Fruit fly (Drosophila melanogaster) whole organism, embryonic: ENCODE results near the gene Acp63F.

Source experiments
- Abd-B ChIP-seq: fragments of 200-800 bp; sonication (Bioruptor generic); optimal IDR thresholded peaks from 2 replicates; lab custom pipeline; 2018; ENCODE audit warnings: missing biosample characterization, mild to moderate bottlenecking, missing genetic modification characterization, moderate library complexity
- Antp ChIP-seq: fragments of 200-800 bp; sonication (Bioruptor generic); optimal IDR thresholded peaks from 3 replicates; lab custom pipeline; 2016; ENCODE audit warnings: missing biosample characterization, missing genetic modification characterization
- B-H2 ChIP-seq: fragments of 200-800 bp; sonication (Bioruptor generic); optimal IDR thresholded peaks from 2 replicates; lab custom pipeline; 2018; ENCODE audit warnings: missing biosample characterization, mild to moderate bottlenecking, missing genetic modification characterization
- Blimp-1 ChIP-seq: fragments of 200-800 bp; sonication (Bioruptor generic); optimal IDR thresholded peaks from 3 replicates; lab custom pipeline; 2018; ENCODE audit warnings: missing biosample characterization, missing genetic modification characterization, mild to moderate bottlenecking, moderate library complexity, missing genetic modification reagents
- CG10267 ChIP-seq: fragments of 200-800 bp; sonication (Bioruptor generic); optimal IDR thresholded peaks from 2 replicates; lab custom pipeline; 2018; ENCODE audit warnings: missing biosample characterization, mild to moderate bottlenecking, missing genetic modification characterization, moderate library complexity
- CG10462 ChIP-seq: fragments of 200-800 bp; sonication (Bioruptor generic); optimal IDR thresholded peaks from 2 replicates; lab custom pipeline; 2016; ENCODE audit warnings: missing biosample characterization, missing genetic modification characterization
- CG11093 ChIP-seq: fragments of 200-800 bp; sonication (Bioruptor generic); IDR thresholded peaks from 3 replicates; pipeline ENCODE4 v1.3.6; 2022; ENCODE audit warnings: missing biosample characterization, missing genetic modification characterization
- CG13424 ChIP-seq: fragments of 200-800 bp; sonication (Bioruptor generic); optimal IDR thresholded peaks from 2 replicates; lab custom pipeline; 2019; ENCODE audit warnings: missing biosample characterization, mild to moderate bottlenecking, missing genetic modification characterization, moderate library complexity
- CG14710 ChIP-seq: fragments of 200-800 bp; sonication (Bioruptor generic); optimal IDR thresholded peaks from 3 replicates; lab custom pipeline; 2019; ENCODE audit warnings: missing biosample characterization, mild to moderate bottlenecking, missing genetic modification characterization, moderate library complexity
- CG15514 ChIP-seq: fragments of 200-800 bp; sonication (Bioruptor generic); optimal IDR thresholded peaks from 3 replicates; lab custom pipeline; 2017; ENCODE audit warnings: missing biosample characterization, missing genetic modification characterization, mild to moderate bottlenecking, moderate library complexity, missing genetic modification reagents
- CG1647 ChIP-seq: fragments of 200-800 bp; sonication (Bioruptor generic); optimal IDR thresholded peaks from 3 replicates; lab custom pipeline; 2016; ENCODE audit warnings: missing biosample characterization, missing genetic modification characterization
- CG18011 ChIP-seq: fragments of 200-800 bp; sonication (Bioruptor generic); optimal IDR thresholded peaks from 2 replicates; lab custom pipeline; 2017; ENCODE audit warnings: missing biosample characterization, missing genetic modification characterization, mild to moderate bottlenecking, moderate library complexity, missing genotype
- CG2712 ChIP-seq: fragments of 200-800 bp; optimal IDR thresholded peaks from 3 replicates; lab custom pipeline; 2019; ENCODE audit warnings: missing biosample characterization, mild to moderate bottlenecking, missing genetic modification characterization, moderate library complexity
- CG3847 ChIP-seq: fragments of 200-800 bp; sonication (Bioruptor generic); IDR thresholded peaks from 2 replicates; pipeline ENCODE4 v1.3.6; 2022; ENCODE audit warnings: missing biosample characterization, missing genetic modification characterization
- CG4360 ChIP-seq: fragments of 200-800 bp; sonication (Bioruptor generic); IDR thresholded peaks from 2 replicates; pipeline ENCODE4 v1.3.6; 2022; ENCODE audit warnings: missing biosample characterization, missing genetic modification characterization
- CG6272 ChIP-seq: fragments of 200-800 bp; sonication (Bioruptor generic); IDR thresholded peaks from 2 replicates; pipeline ENCODE4 v1.3.6; 2022; ENCODE audit warnings: missing biosample characterization, missing genetic modification characterization
- CG8765 ChIP-seq: fragments of 200-800 bp; sonication (Bioruptor generic); IDR thresholded peaks from 2 replicates; pipeline ENCODE4 v1.3.6; 2022; ENCODE audit warnings: missing biosample characterization, missing genetic modification characterization
- CG9437 ChIP-seq: fragments of 200-800 bp; sonication (Bioruptor generic); optimal IDR thresholded peaks from 2 replicates; lab custom pipeline; 2018; ENCODE audit warnings: missing biosample characterization, mild to moderate bottlenecking, missing genetic modification characterization
- CG9797 ChIP-seq: fragments of 200-800 bp; sonication (Bioruptor generic); optimal IDR thresholded peaks from 3 replicates; lab custom pipeline; 2018; ENCODE audit warnings: missing biosample characterization, mild to moderate bottlenecking, missing genetic modification characterization
- CG9932 ChIP-seq: fragments of 200-800 bp; sonication (Bioruptor generic); IDR thresholded peaks from 2 replicates; pipeline ENCODE4 v1.3.6; 2022; ENCODE audit warnings: missing biosample characterization, missing genetic modification characterization
- Dfd ChIP-seq, 2 experiments: fragments of >200 bp; optimal IDR thresholded peaks; 2 replicates each; lab custom pipeline; 2017; ENCODE audit warnings: missing biosample characterization in 2 of 2, missing genetic modification characterization in 2 of 2
- Ets65A ChIP-seq: fragments of 200-800 bp; sonication (Bioruptor generic); peaks from one replicate; lab custom pipeline; 2016; ENCODE audit warnings: missing biosample characterization, missing genetic modification characterization
- Ets97D ChIP-seq: fragments of 200-800 bp; sonication (Bioruptor generic); optimal IDR thresholded peaks from 3 replicates; lab custom pipeline; 2016; ENCODE audit warnings: missing biosample characterization, missing genetic modification characterization
- Lim3 ChIP-seq: fragments of 200-800 bp; sonication (Bioruptor generic); IDR thresholded peaks from 2 replicates; pipeline ENCODE4 v1.3.6; 2022; ENCODE audit warnings: missing biosample characterization, missing genetic modification characterization
- Med ChIP-seq: fragments of 200-800 bp; sonication (Bioruptor generic); peaks from one replicate; lab custom pipeline; 2016; ENCODE audit warnings: missing biosample characterization, missing genetic modification characterization, mild to moderate bottlenecking, inconsistent platforms, moderate library complexity
- Myb ChIP-seq: fragments of 200-800 bp; sonication (Bioruptor generic); optimal IDR thresholded peaks from 2 replicates; lab custom pipeline; 2016; ENCODE audit warnings: missing biosample characterization, missing genetic modification characterization
- NC2β ChIP-seq: fragments of 200-800 bp; sonication (Bioruptor generic); optimal IDR thresholded peaks from 2 replicates; lab custom pipeline; 2016; ENCODE audit warnings: missing biosample characterization, missing genetic modification characterization
- Nf-YA ChIP-seq: fragments of 200-800 bp; sonication (Bioruptor generic); IDR thresholded peaks from 2 replicates; pipeline ENCODE4 v1.3.6; 2022; ENCODE audit warnings: missing biosample characterization, missing genetic modification characterization
- Nf-YB ChIP-seq: fragments of 200-800 bp; sonication (Bioruptor generic); optimal IDR thresholded peaks from 3 replicates; lab custom pipeline; 2019; ENCODE audit warnings: missing biosample characterization, mild to moderate bottlenecking, missing genetic modification characterization, moderate library complexity
- PHDP ChIP-seq: fragments of 200-800 bp; sonication (Bioruptor generic); optimal IDR thresholded peaks from 3 replicates; lab custom pipeline; 2018; ENCODE audit warnings: missing biosample characterization, mild to moderate bottlenecking, missing genetic modification characterization, moderate library complexity
- Six4 ChIP-seq: fragments of 200-800 bp; sonication (Bioruptor generic); optimal IDR thresholded peaks from 2 replicates; lab custom pipeline; 2016; ENCODE audit warnings: missing biosample characterization, missing genetic modification characterization
- Spps ChIP-seq: fragments of 200-800 bp; sonication (Bioruptor generic); optimal IDR thresholded peaks from 2 replicates; lab custom pipeline; 2018; ENCODE audit warnings: missing biosample characterization, mild to moderate bottlenecking, missing genetic modification characterization
- Xrp1 ChIP-seq: fragments of 200-800 bp; sonication (Bioruptor generic); IDR thresholded peaks from 2 replicates; pipeline ENCODE4 v1.3.6; 2022; ENCODE audit warnings: missing biosample characterization, missing genetic modification characterization
- az2 ChIP-seq: fragments of 200-800 bp; sonication (Bioruptor generic); optimal IDR thresholded peaks from 3 replicates; lab custom pipeline; 2016; ENCODE audit warnings: missing biosample characterization, missing genetic modification characterization
- ci ChIP-seq: fragments of 200-800 bp; sonication (Bioruptor generic); IDR thresholded peaks from 3 replicates; pipeline ENCODE4 v1.3.6; 2022; ENCODE audit warnings: missing biosample characterization, missing genetic modification characterization
- cwo ChIP-seq: fragments of 200-800 bp; sonication (Bioruptor generic); optimal IDR thresholded peaks from 3 replicates; lab custom pipeline; 2017; ENCODE audit warnings: missing biosample characterization, missing genetic modification characterization, mild to moderate bottlenecking, moderate library complexity, missing genetic modification reagents
- dmrt11E ChIP-seq: fragments of 200-800 bp; sonication (Bioruptor generic); optimal IDR thresholded peaks from 3 replicates; lab custom pipeline; 2018; ENCODE audit warnings: missing biosample characterization, mild to moderate bottlenecking, missing genetic modification characterization, moderate library complexity
- gce ChIP-seq: fragments of 200-800 bp; sonication (Bioruptor generic); IDR thresholded peaks from 3 replicates; pipeline ENCODE4 v1.3.6; 2022; ENCODE audit warnings: missing biosample characterization, missing genetic modification characterization
- gcm ChIP-seq: fragments of 200-800 bp; sonication (Bioruptor generic); optimal IDR thresholded peaks from 2 replicates; lab custom pipeline; 2019; ENCODE audit warnings: missing biosample characterization, mild to moderate bottlenecking, missing genetic modification characterization, moderate library complexity
- inv ChIP-seq: fragments of 200-800 bp; sonication (Bioruptor generic); IDR thresholded peaks from 2 replicates; pipeline ENCODE4 v1.3.6; 2022; ENCODE audit warnings: missing biosample characterization, missing genetic modification characterization; ENCODE audit not compliant: partially characterized antibody
- kni ChIP-seq: fragments of 200-800 bp; sonication (Bioruptor generic); optimal IDR thresholded peaks from 3 replicates; lab custom pipeline; 2017; ENCODE audit warnings: mild to moderate bottlenecking, missing biosample characterization, missing genetic modification reagents, missing genetic modification characterization
- mld ChIP-seq: fragments of 200-800 bp; sonication (Bioruptor generic); IDR thresholded peaks from 3 replicates; pipeline ENCODE4 v1.3.6; 2022; ENCODE audit warnings: missing biosample characterization, missing genetic modification characterization; ENCODE audit not compliant: partially characterized antibody
- odd ChIP-seq: fragments of 200-800 bp; sonication (Bioruptor generic); optimal IDR thresholded peaks from 2 replicates; lab custom pipeline; 2017; ENCODE audit warnings: missing biosample characterization, mild to moderate bottlenecking, missing genetic modification characterization
- onecut ChIP-seq: fragments of 200-800 bp; sonication (Bioruptor generic); IDR thresholded peaks from 2 replicates; pipeline ENCODE4 v1.3.6; 2022; ENCODE audit warnings: missing biosample characterization, missing genetic modification characterization
- peb ChIP-seq: fragments of 200-800 bp; sonication (Bioruptor generic); IDR thresholded peaks from 2 replicates; pipeline ENCODE4 v1.3.6; 2022; ENCODE audit warnings: missing biosample characterization, missing genetic modification characterization
- pnt ChIP-seq: fragments of 200-800 bp; sonication (Bioruptor generic); optimal IDR thresholded peaks from 3 replicates; lab custom pipeline; 2016; ENCODE audit warnings: missing biosample characterization, missing genetic modification characterization
- ranshi ChIP-seq: fragments of 200-800 bp; sonication (Bioruptor generic); IDR thresholded peaks from 2 replicates; pipeline ENCODE4 v1.3.6; 2022; ENCODE audit warnings: missing biosample characterization, missing genetic modification characterization
- rib ChIP-seq: fragments of 200-800 bp; sonication (Bioruptor generic); IDR thresholded peaks from 2 replicates; pipeline ENCODE4 v1.3.6; 2022; ENCODE audit warnings: missing biosample characterization, missing genetic modification characterization
- sisA ChIP-seq: fragments of 200-800 bp; sonication (Bioruptor generic); IDR thresholded peaks from 2 replicates; pipeline ENCODE4 v1.3.6; 2022; ENCODE audit warnings: missing biosample characterization, missing genetic modification characterization
- unpg ChIP-seq: fragments of 200-800 bp; sonication (Bioruptor generic); optimal IDR thresholded peaks from 3 replicates; lab custom pipeline; 2018; ENCODE audit warnings: missing biosample characterization, mild to moderate bottlenecking, missing genetic modification characterization, moderate library complexity
- usp ChIP-seq: fragments of >200 bp; optimal IDR thresholded peaks from 2 replicates; lab custom pipeline; 2017; ENCODE audit warnings: missing biosample characterization, missing genetic modification characterization
- wdn ChIP-seq: fragments of 200-800 bp; sonication (Bioruptor generic); IDR thresholded peaks from 2 replicates; pipeline ENCODE4 v1.3.6; 2022; ENCODE audit warnings: missing biosample characterization, missing genetic modification characterization

Gene Acp63F

DNA sequence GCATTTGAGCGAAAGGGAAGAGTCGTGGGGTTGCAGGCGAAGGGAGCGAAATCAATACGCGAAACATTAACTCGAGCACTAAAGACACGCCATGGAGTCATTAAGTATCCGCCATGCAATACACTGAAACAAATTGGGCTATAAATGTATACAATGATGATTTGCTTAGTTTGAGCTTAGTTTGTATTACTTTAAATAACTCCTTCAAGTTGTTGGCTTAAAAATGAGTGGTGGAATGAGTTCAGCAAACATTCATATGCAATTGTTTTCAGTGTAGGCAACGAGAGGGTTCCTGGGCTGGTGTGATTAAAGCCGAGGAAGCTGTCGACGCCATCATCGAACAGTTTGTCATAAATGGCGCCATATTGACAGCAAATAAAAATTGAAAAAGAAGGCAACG lies 18.5 kb downstream of the Acp63F start (continued):
- no peak for TF ChIP-seq Nf-YA (GFP tag; lab: Robert Waterston, UW)
- no peak for TF ChIP-seq CG1647 (GFP tag; lab: Kevin White, UChicago)
- TF ChIP-seq Dfd (GFP tag; optimal IDR thresholded peaks at IDR 0.05; lab: Kevin White, UChicago) = no peak
- no peak for TF ChIP-seq CG13424 (tag; lab: Kevin White, UChicago)
- 0 out of 3 replicates have a peak, but pooled peaks have one; percentile 40 for TF ChIP-seq ci (GFP tag; lab: Robert Waterston, UW)
- TF ChIP-seq Spps (tag; lab: Kevin White, UChicago) = no peak
- no peak for TF ChIP-seq cwo (GFP tag; lab: Kevin White, UChicago)
- TF ChIP-seq peb (GFP tag; lab: Robert Waterston, UW) = no peak
- TF ChIP-seq CG18011 (GFP tag; lab: Kevin White, UChicago) = no peak
- TF ChIP-seq CG9437 (GFP tag; lab: Kevin White, UChicago) = no peak
- TF ChIP-seq CG6272 = no peak
- peak; percentile 65 for TF ChIP-seq Med (GFP tag; lab: Kevin White, UChicago)
- TF ChIP-seq wdn (GFP tag; lab: Robert Waterston, UW) = no peak
- TF ChIP-seq az2 (GFP tag; lab: Kevin White, UChicago) = no peak
- no peak for TF ChIP-seq CG3847 (GFP tag; lab: Robert Waterston, UW)
- TF ChIP-seq Six4 (GFP tag; lab: Kevin White, UChicago) = no peak
- no peak for TF ChIP-seq Antp (GFP tag; lab: Kevin White, UChicago)
- TF ChIP-seq CG9797 (GFP tag; lab: Kevin White, UChicago) = no peak
- peak; percentile 1 for TF ChIP-seq unpg (GFP tag; lab: Kevin White, UChicago)
- peak; percentile 18; the same call in 1 of the 2 replicates for TF ChIP-seq onecut (GFP tag; lab: Robert Waterston, UW)
- no peak for TF ChIP-seq CG4360 (GFP tag; lab: Robert Waterston, UW)
- TF ChIP-seq Myb (GFP tag; lab: Kevin White, UChicago) = no peak
- TF ChIP-seq inv (GFP tag; lab: Robert Waterston, UW) = no peak
- TF ChIP-seq CG15514 = no peak
- no peak for TF ChIP-seq mld (GFP tag; lab: Robert Waterston, UW)
- no peak for TF ChIP-seq B-H2 (GFP tag; lab: Kevin White, UChicago)
- TF ChIP-seq Blimp-1 (GFP tag; lab: Kevin White, UChicago) = peak; percentile 1
- no peak for TF ChIP-seq NC2β (GFP tag; lab: Kevin White, UChicago)
- no peak for TF ChIP-seq CG9932
- peak; percentile 11 for TF ChIP-seq PHDP
- peak; percentile 9 for TF ChIP-seq Abd-B
- no peak for TF ChIP-seq gcm (GFP tag; lab: Kevin White, UChicago)
- TF ChIP-seq CG2712 (tag; lab: Kevin White, UChicago) = no peak
- no peak for TF ChIP-seq CG8765 (GFP tag; lab: Robert Waterston, UW)
- TF ChIP-seq kni = no peak
- no peak for TF ChIP-seq Ets97D (GFP tag; lab: Kevin White, UChicago)
- no peak for TF ChIP-seq CG10267 (tag; lab: Kevin White, UChicago)
- TF ChIP-seq Xrp1 (GFP tag; lab: Robert Waterston, UW) = peak; percentile 16; the same call in 1 of the 2 replicates
- TF ChIP-seq CG14710 (tag; lab: Kevin White, UChicago) = no peak
- TF ChIP-seq usp (GFP tag; lab: Kevin White, UChicago) = no peak
- TF ChIP-seq Lim3 = no peak
- TF ChIP-seq sisA (GFP tag; lab: Robert Waterston, UW) = no peak
- TF ChIP-seq Nf-YB (GFP tag; lab: Kevin White, UChicago) = no peak
- TF ChIP-seq gce (GFP tag; lab: Robert Waterston, UW) = no peak
- no peak for TF ChIP-seq CG11093 (GFP tag; lab: Robert Waterston, UW)
- TF ChIP-seq dmrt11E (tag; lab: Kevin White, UChicago) = no peak
- TF ChIP-seq Ets65A (GFP tag; lab: Kevin White, UChicago) = peak; percentile 91
- TF ChIP-seq ranshi = no peak
- TF ChIP-seq CG10462 (GFP tag; lab: Kevin White, UChicago) = no peak
- no peak for TF ChIP-seq odd
- no peak for TF ChIP-seq rib (GFP tag; lab: Robert Waterston, UW)
- TF ChIP-seq pnt (GFP tag; lab: Kevin White, UChicago) = no peak
